Fruit fly (Drosophila melanogaster) whole organism, embryonic: ENCODE data around the gene CG32137.

Experiments used
- Atf-2 ChIP-seq: fragments of 200-800 bp; sonication (Bioruptor generic); optimal IDR thresholded peaks from 2 replicates; lab custom pipeline; 2016; ENCODE audit warnings: missing biosample characterization, missing genetic modification characterization
- Bteb2 ChIP-seq: fragments of 200-800 bp; sonication (Bioruptor generic); optimal IDR thresholded peaks from 2 replicates; lab custom pipeline; 2016; ENCODE audit warnings: missing biosample characterization, missing genetic modification characterization
- CG10543 ChIP-seq: fragments of 200-800 bp; sonication (Bioruptor generic); optimal IDR thresholded peaks from 3 replicates; lab custom pipeline; 2017; ENCODE audit warnings: missing biosample characterization, mild to moderate bottlenecking, missing genetic modification characterization, moderate library complexity
- CG12104 ChIP-seq: fragments of 200-800 bp; sonication (Bioruptor generic); optimal IDR thresholded peaks from 3 replicates; lab custom pipeline; 2016; ENCODE audit warnings: missing biosample characterization, missing genetic modification characterization
- CG13775 ChIP-seq: fragments of 200-800 bp; sonication (Bioruptor generic); optimal IDR thresholded peaks from 3 replicates; lab custom pipeline; 2017; ENCODE audit warnings: missing biosample characterization, mild to moderate bottlenecking, missing genetic modification characterization
- CG14050 ChIP-seq: fragments of 200-800 bp; sonication (Bioruptor generic); IDR thresholded peaks from 3 replicates; pipeline ENCODE4 v1.3.6; 2022; ENCODE audit warnings: missing biosample characterization, missing genetic modification characterization
- CG1529 ChIP-seq: fragments of 200-800 bp; sonication (Bioruptor generic); optimal IDR thresholded peaks from 3 replicates; lab custom pipeline; 2018; ENCODE audit warnings: missing biosample characterization, missing genetic modification characterization
- CG15601 ChIP-seq: fragments of 200-800 bp; sonication (Bioruptor generic); optimal IDR thresholded peaks from 3 replicates; lab custom pipeline; 2019; ENCODE audit warnings: missing biosample characterization, mild to moderate bottlenecking, missing genetic modification characterization, moderate library complexity
- CG18476 ChIP-seq: fragments of 200-800 bp; sonication (Bioruptor generic); optimal IDR thresholded peaks from 2 replicates; lab custom pipeline; 2016; ENCODE audit warnings: missing biosample characterization, mild to moderate bottlenecking, missing genetic modification characterization
- CG31224 ChIP-seq: fragments of 200-800 bp; sonication (Bioruptor generic); IDR thresholded peaks from 2 replicates; pipeline ENCODE4 v1.3.6; 2022; ENCODE audit warnings: missing biosample characterization, missing genetic modification characterization
- CG34224 ChIP-seq: fragments of 200-800 bp; sonication (Bioruptor generic); IDR thresholded peaks from 3 replicates; pipeline ENCODE4 v1.3.6; 2022; ENCODE audit warnings: missing biosample characterization, missing genetic modification characterization; ENCODE audit not compliant: partially characterized antibody
- CG34376 ChIP-seq: fragments of 200-800 bp; sonication (Bioruptor generic); optimal IDR thresholded peaks from 2 replicates; lab custom pipeline; 2018; ENCODE audit warnings: missing biosample characterization, mild to moderate bottlenecking, missing genetic modification characterization
- CG3726 ChIP-seq: fragments of 200-800 bp; sonication (Bioruptor generic); IDR thresholded peaks from 3 replicates; pipeline ENCODE4, ENCODE4 v1.3.6; 2022; ENCODE audit warnings: missing biosample characterization, missing genetic modification characterization
- CG3838 ChIP-seq: fragments of 200-800 bp; sonication (Bioruptor generic); optimal IDR thresholded peaks from 3 replicates; lab custom pipeline; 2016; ENCODE audit warnings: missing biosample characterization, missing genetic modification characterization
- CG5953 ChIP-seq: fragments of 200-800 bp; sonication (Bioruptor generic); IDR thresholded peaks from 2 replicates; pipeline ENCODE4 v1.3.6; 2022; ENCODE audit warnings: missing biosample characterization, missing genetic modification characterization
- CG6683 ChIP-seq: fragments of 200-800 bp; sonication (Bioruptor generic); optimal IDR thresholded peaks from 2 replicates; lab custom pipeline; 2017; ENCODE audit warnings: missing biosample characterization, mild to moderate bottlenecking, missing genetic modification characterization, missing genetic modification reagents
- CG6854 ChIP-seq: fragments of 200-800 bp; sonication (Bioruptor generic); optimal IDR thresholded peaks from 3 replicates; lab custom pipeline; 2017; ENCODE audit warnings: missing biosample characterization, mild to moderate bottlenecking, missing genetic modification characterization
- CG8359 ChIP-seq: fragments of 200-800 bp; sonication (Bioruptor generic); optimal IDR thresholded peaks from 2 replicates; lab custom pipeline; 2017; ENCODE audit warnings: missing biosample characterization, mild to moderate bottlenecking, missing genetic modification characterization, borderline replicate concordance
- Eip74EF ChIP-seq, 2 experiments: fragments of 200-800 bp in 1 of 2; fragments of >200 bp in 1 of 2; sonication (Bioruptor generic) in 1 of 2; optimal IDR thresholded peaks; 2 replicates each; lab custom pipeline; 2017 to 2019; ENCODE audit warnings: missing biosample characterization in 2 of 2, missing genetic modification characterization in 2 of 2, mild to moderate bottlenecking in 1 of 2, moderate library complexity in 1 of 2
- Fer1 ChIP-seq: fragments of 200-800 bp; sonication (Bioruptor generic); optimal IDR thresholded peaks from 2 replicates; lab custom pipeline; 2017; ENCODE audit warnings: missing biosample characterization, mild to moderate bottlenecking, missing genetic modification characterization
- MBD-R2 ChIP-seq: fragments of 200-800 bp; sonication (Bioruptor generic); IDR thresholded peaks from 2 replicates; pipeline ENCODE4 v1.3.6; 2022; ENCODE audit warnings: missing biosample characterization, missing genetic modification characterization
- Mad ChIP-seq: fragments of 200-800 bp; sonication (Bioruptor generic); optimal IDR thresholded peaks from 2 replicates; lab custom pipeline; 2016; ENCODE audit warnings: missing biosample characterization, missing genetic modification characterization
- Med ChIP-seq: fragments of 200-800 bp; sonication (Bioruptor generic); peaks from one replicate; lab custom pipeline; 2016; ENCODE audit warnings: missing biosample characterization, missing genetic modification characterization, mild to moderate bottlenecking, inconsistent platforms, moderate library complexity
- Oli ChIP-seq: fragments of 200-800 bp; sonication (Bioruptor generic); optimal IDR thresholded peaks from 2 replicates; lab custom pipeline; 2018; ENCODE audit warnings: missing biosample characterization, mild to moderate bottlenecking, missing genetic modification characterization, moderate library complexity
- Optix ChIP-seq: fragments of 200-800 bp; sonication (Bioruptor generic); IDR thresholded peaks from 3 replicates; pipeline ENCODE4 v1.3.6; 2022; ENCODE audit warnings: missing biosample characterization, missing genetic modification characterization
- Poxn ChIP-seq: fragments of 200-800 bp; sonication (Bioruptor generic); IDR thresholded peaks from 2 replicates; pipeline ENCODE4 v1.3.6; 2022; ENCODE audit warnings: missing biosample characterization, missing genetic modification characterization
- Rfx ChIP-seq: fragments of 200-800 bp; sonication (Bioruptor generic); IDR thresholded peaks from 2 replicates; pipeline ENCODE4 v1.3.6; 2022; ENCODE audit warnings: missing biosample characterization, missing genetic modification characterization
- Rx ChIP-seq: fragments of 200-800 bp; sonication (Bioruptor generic); IDR thresholded peaks from 2 replicates; pipeline ENCODE4 v1.3.6; 2022; ENCODE audit warnings: missing biosample characterization, missing genetic modification characterization
- Scr ChIP-seq: fragments of 200-800 bp; sonication (Bioruptor generic); IDR thresholded peaks from 2 replicates; pipeline ENCODE4 v1.3.6; 2022; ENCODE audit warnings: missing biosample characterization, missing genetic modification characterization; ENCODE audit not compliant: partially characterized antibody
- Xrp1 ChIP-seq: fragments of 200-800 bp; sonication (Bioruptor generic); IDR thresholded peaks from 2 replicates; pipeline ENCODE4 v1.3.6; 2022; ENCODE audit warnings: missing biosample characterization, missing genetic modification characterization
- al ChIP-seq: fragments of 200-800 bp; sonication (Bioruptor generic); IDR thresholded peaks from 2 replicates; pipeline ENCODE4 v1.3.6; 2022; ENCODE audit warnings: missing biosample characterization, missing genetic modification characterization
- cas ChIP-seq: fragments of 200-800 bp; sonication (Bioruptor generic); IDR thresholded peaks from 2 replicates; pipeline ENCODE4 v1.3.6; 2022; ENCODE audit warnings: missing biosample characterization, missing genetic modification characterization
- da ChIP-seq: fragments of 200-800 bp; sonication (Bioruptor generic); optimal IDR thresholded peaks from 2 replicates; lab custom pipeline; 2016; ENCODE audit warnings: missing biosample characterization, missing genetic modification characterization
- dan ChIP-seq: fragments of 200-800 bp; sonication (Bioruptor generic); IDR thresholded peaks from 2 replicates; pipeline ENCODE4 v1.3.6; 2022; ENCODE audit warnings: missing biosample characterization, missing genetic modification characterization
- fd96Cb ChIP-seq: fragments of 200-800 bp; sonication (Bioruptor generic); optimal IDR thresholded peaks from 2 replicates; lab custom pipeline; 2018; ENCODE audit warnings: missing biosample characterization, mild to moderate bottlenecking, missing genetic modification characterization, moderate library complexity
- gsb-n ChIP-seq: fragments of 200-800 bp; sonication (Bioruptor generic); optimal IDR thresholded peaks from 3 replicates; lab custom pipeline; 2018; ENCODE audit warnings: missing biosample characterization, mild to moderate bottlenecking, missing genetic modification characterization
- lmd ChIP-seq: fragments of 200-800 bp; sonication (Bioruptor generic); IDR thresholded peaks from 2 replicates; pipeline ENCODE4 v1.3.6; 2022; ENCODE audit warnings: missing biosample characterization, missing genetic modification characterization
- lov ChIP-seq, 2 experiments: fragments of 200-800 bp in 1 of 2; fragments of >200 bp in 1 of 2; sonication (Bioruptor generic) in 1 of 2; IDR thresholded peaks in 1 of 2; optimal IDR thresholded peaks in 1 of 2; 2 replicates in 1 of 2; 3 replicates in 1 of 2; pipeline versions ENCODE4 v1.3.6 to Lab custom; 2017 to 2022; ENCODE audit warnings: missing biosample characterization in 1 of 2, missing genetic modification characterization in 1 of 2
- nau ChIP-seq: fragments of 200-800 bp; sonication (Bioruptor generic); optimal IDR thresholded peaks from 3 replicates; lab custom pipeline; 2017; ENCODE audit warnings: missing biosample characterization, mild to moderate bottlenecking, missing genetic modification characterization, missing genetic modification reagents
- nerfin-2 ChIP-seq: fragments of 200-800 bp; sonication (Bioruptor generic); IDR thresholded peaks from 2 replicates; pipeline ENCODE4 v1.3.6; 2022; ENCODE audit warnings: missing biosample characterization, missing genetic modification characterization; ENCODE audit not compliant: partially characterized antibody
- onecut ChIP-seq: fragments of 200-800 bp; sonication (Bioruptor generic); IDR thresholded peaks from 2 replicates; pipeline ENCODE4 v1.3.6; 2022; ENCODE audit warnings: missing biosample characterization, missing genetic modification characterization
- p53 ChIP-seq: fragments of 200-800 bp; sonication (Bioruptor generic); optimal IDR thresholded peaks from 2 replicates; lab custom pipeline; 2016; ENCODE audit warnings: missing biosample characterization, missing genetic modification characterization
- peb ChIP-seq: fragments of 200-800 bp; sonication (Bioruptor generic); IDR thresholded peaks from 2 replicates; pipeline ENCODE4 v1.3.6; 2022; ENCODE audit warnings: missing biosample characterization, missing genetic modification characterization
- pfk ChIP-seq: fragments of 200-800 bp; sonication (Bioruptor generic); optimal IDR thresholded peaks from 2 replicates; lab custom pipeline; 2018; ENCODE audit warnings: missing biosample characterization, mild to moderate bottlenecking, missing genetic modification characterization, moderate library complexity
- prd ChIP-seq, 3 experiments: fragments of >200 bp in 2 of 3; fragments of 200-800 bp in 1 of 3; sonication (Bioruptor generic) in 1 of 3; optimal IDR thresholded peaks in 2 of 3; IDR thresholded peaks in 1 of 3; 2 replicates in 2 of 3; 3 replicates in 1 of 3; pipeline versions ENCODE4 v1.3.6 to Lab custom; 2017 to 2022; ENCODE audit warnings: missing biosample characterization in 1 of 3, missing genetic modification characterization in 1 of 3
- slbo ChIP-seq: fragments of 200-800 bp; sonication (Bioruptor generic); IDR thresholded peaks from 2 replicates; pipeline ENCODE4 v1.3.6; 2022; ENCODE audit warnings: missing biosample characterization, missing genetic modification characterization
- sug ChIP-seq: fragments of 200-800 bp; optimal IDR thresholded peaks from 2 replicates; lab custom pipeline; 2019; ENCODE audit warnings: missing biosample characterization, mild to moderate bottlenecking, missing genetic modification characterization, moderate library complexity
- zfh1 ChIP-seq: fragments of 200-800 bp; sonication (Bioruptor generic); IDR thresholded peaks from 3 replicates; pipeline ENCODE4 v1.3.6; 2022; ENCODE audit warnings: missing biosample characterization, missing genetic modification characterization

CG32137 gene

dm6 chr3L:13938470-13939150 lies 440 bp upstream of the CG32137 start (continued):
- TF ChIP-seq nerfin-2 (GFP tag; lab: Robert Waterston, UW): no peak
- peak; percentile 91 for TF ChIP-seq Bteb2
- peak; percentile 67 for TF ChIP-seq CG3838 (GFP tag; lab: Kevin White, UChicago)
- no peak for TF ChIP-seq CG34224 (GFP tag; lab: Robert Waterston, UW)
- TF ChIP-seq nau (GFP tag; lab: Kevin White, UChicago): peak; percentile 90
- no peak for TF ChIP-seq Rfx
- TF ChIP-seq CG31224 (GFP tag; lab: Robert Waterston, UW): peak; percentile 72
- peak; percentile 27 for TF ChIP-seq gsb-n
- peak; percentile 84 for TF ChIP-seq CG6854
- TF ChIP-seq pfk (GFP tag; lab: Kevin White, UChicago): no peak
- peak; percentile 89 for TF ChIP-seq da (GFP tag; lab: Kevin White, UChicago)
- TF ChIP-seq Scr: no peak
- TF ChIP-seq CG14050: no peak; the same call in 2 of the 3 replicates
- peak; percentile 93 for TF ChIP-seq CG10543
- peak; percentile 39 for TF ChIP-seq onecut (GFP tag; lab: Robert Waterston, UW)
- TF ChIP-seq slbo: peak; percentile 65
- peak; percentile 75; the same call in 1 of the 2 replicates for TF ChIP-seq Xrp1
- TF ChIP-seq Mad (GFP tag; lab: Kevin White, UChicago): peak; percentile 72
- peak; percentile 91 for TF ChIP-seq Fer1 (GFP tag; lab: Kevin White, UChicago)
- TF ChIP-seq CG15601: peak; percentile 83
- peak; percentile 93 for TF ChIP-seq CG34376 (GFP tag; lab: Kevin White, UChicago)
- TF ChIP-seq prd (optimal IDR thresholded peaks at IDR 0.05; lab: Kevin White, UChicago): no peak
- peak; percentile 70; the same call in 2 of the 3 replicates for TF ChIP-seq prd (GFP tag; IDR thresholded peaks at IDR 0.05; lab: Robert Waterston, UW)
- TF ChIP-seq CG13775 (GFP tag; lab: Kevin White, UChicago): peak; percentile 93
- 0 out of 3 replicates have a peak, but pooled peaks have one; percentile 5 for TF ChIP-seq Optix (GFP tag; lab: Robert Waterston, UW)
- peak; percentile 95 for TF ChIP-seq Med
- TF ChIP-seq dan (GFP tag; lab: Robert Waterston, UW): no peak
- TF ChIP-seq peb (GFP tag; lab: Robert Waterston, UW): peak; percentile 63
- TF ChIP-seq zfh1 (GFP tag; lab: Robert Waterston, UW): peak; percentile 62
- TF ChIP-seq Eip74EF (GFP tag; optimal IDR thresholded peaks at IDR 0.05; lab: Kevin White, UChicago): peak in 1 of 2 experiments; percentile 73
- peak; percentile 95 for TF ChIP-seq Oli (tag; lab: Kevin White, UChicago)
- TF ChIP-seq lmd (GFP tag; lab: Robert Waterston, UW): peak; percentile 86
- peak; percentile 86 for TF ChIP-seq fd96Cb (tag; lab: Kevin White, UChicago)
- peak; percentile 82 for TF ChIP-seq CG6683 (GFP tag; lab: Kevin White, UChicago)
- TF ChIP-seq CG12104: peak; percentile 91
- peak; percentile 91 for TF ChIP-seq sug
- TF ChIP-seq CG3726 (GFP tag; lab: Robert Waterston, UW): no peak
- TF ChIP-seq lov (optimal IDR thresholded peaks at IDR 0.05; lab: Kevin White, UChicago): no peak
- 0 out of 3 replicates have a peak, but pooled peaks have one; percentile 52 for TF ChIP-seq lov (GFP tag; IDR thresholded peaks at IDR 0.05; lab: Robert Waterston, UW)
- TF ChIP-seq CG18476 (GFP tag; lab: Kevin White, UChicago): peak; percentile 86
- no peak for TF ChIP-seq Poxn (GFP tag; lab: Robert Waterston, UW)
- TF ChIP-seq Atf-2 (GFP tag; lab: Kevin White, UChicago): peak; percentile 91
- no peak for TF ChIP-seq CG5953
- TF ChIP-seq cas (GFP tag; lab: Robert Waterston, UW): peak; percentile 12
- no peak for TF ChIP-seq MBD-R2
- TF ChIP-seq al (GFP tag; lab: Robert Waterston, UW): peak; percentile 78
- peak; percentile 88 for TF ChIP-seq CG1529 (GFP tag; lab: Kevin White, UChicago)
- TF ChIP-seq Rx: peak; percentile 72
- TF ChIP-seq p53 (GFP tag; lab: Kevin White, UChicago): peak; percentile 64
- peak; percentile 74 for TF ChIP-seq CG8359 (GFP tag; lab: Kevin White, UChicago)
